Worm (Caenorhabditis elegans) whole organism, mixed stage, embryonic: ENCODE results near the gene Y69E1A.5.
A peak's percentile ranks its signal among the peaks of the same experiment; 100 is the strongest.

Experiments
- M03D4.4 ChIP-seq: sonication (generic microtip); optimal IDR thresholded peaks from 2 replicates; lab custom pipeline; 2017; ENCODE audit warnings: mild to moderate bottlenecking, missing genetic modification characterization, missing compliant biosample characterization
- bed-3 ChIP-seq: fragments of 200-800 bp; sonication (Bioruptor generic); optimal IDR thresholded peaks from 3 replicates; lab custom pipeline; 2018; ENCODE audit warnings: mild to moderate bottlenecking, missing genetic modification characterization, moderate library complexity, missing compliant biosample characterization
- blmp-1 ChIP-seq: fragments of 150-350 bp; optimal IDR thresholded peaks from 2 replicates; lab custom pipeline; 2014; ENCODE audit warnings: missing biosample characterization, missing genetic modification characterization
- ceh-39 ChIP-seq: fragments of 150-350 bp; optimal IDR thresholded peaks from 2 replicates; lab custom pipeline; 2014; ENCODE audit warnings: missing biosample characterization, missing genetic modification characterization
- ceh-43 ChIP-seq: fragments of 200-800 bp; sonication (Bioruptor generic); optimal IDR thresholded peaks from 2 replicates; lab custom pipeline; 2018; ENCODE audit warnings: mild to moderate bottlenecking, missing genetic modification characterization, moderate library complexity, missing compliant biosample characterization
- ceh-83 ChIP-seq: fragments of 200-800 bp; sonication (Bioruptor generic); optimal IDR thresholded peaks from 2 replicates; lab custom pipeline; 2018; ENCODE audit warnings: mild to moderate bottlenecking, missing genetic modification characterization, missing compliant biosample characterization
- ces-1 ChIP-seq: fragments of 150-350 bp; optimal IDR thresholded peaks from 2 replicates; lab custom pipeline; 2014; ENCODE audit warnings: missing biosample characterization, missing genetic modification reagents, missing genetic modification characterization
- cnd-1 ChIP-seq: fragments of 200-800 bp; sonication (Bioruptor generic); optimal IDR thresholded peaks from 2 replicates; lab custom pipeline; 2018; ENCODE audit warnings: mild to moderate bottlenecking, missing genetic modification characterization, missing compliant biosample characterization
- drap-1 ChIP-seq: fragments of 200-800 bp; sonication (Bioruptor generic); optimal IDR thresholded peaks from 3 replicates; lab custom pipeline; 2018; ENCODE audit warnings: mild to moderate bottlenecking, missing genetic modification characterization, missing compliant biosample characterization
- elt-1 ChIP-seq: sonication (generic microtip); optimal IDR thresholded peaks from 2 replicates; lab custom pipeline; 2017; ENCODE audit warnings: missing genetic modification characterization, mild to moderate bottlenecking, missing compliant biosample characterization, antibody characterized with exemption, moderate library complexity, borderline replicate concordance; ENCODE audit not compliant: insufficient read depth
- elt-3 ChIP-seq: fragments of 150-350 bp; optimal IDR thresholded peaks from 2 replicates; lab custom pipeline; 2014; ENCODE audit warnings: missing biosample characterization, missing genetic modification characterization
- flh-1 ChIP-seq: fragments of 200-800 bp; sonication (Bioruptor generic); optimal IDR thresholded peaks from 2 replicates; lab custom pipeline; 2018; ENCODE audit warnings: mild to moderate bottlenecking, missing genetic modification characterization, moderate library complexity, missing compliant biosample characterization
- ham-2 ChIP-seq: fragments of 200-800 bp; sonication (Bioruptor generic); optimal IDR thresholded peaks from 2 replicates; lab custom pipeline; 2018; ENCODE audit warnings: mild to moderate bottlenecking, missing genetic modification characterization, missing compliant biosample characterization
- hlh-1 ChIP-seq: fragments of 150-350 bp; optimal IDR thresholded peaks from 2 replicates; lab custom pipeline; 2014; ENCODE audit warnings: missing biosample characterization, missing genetic modification reagents, missing genetic modification characterization
- lin-13 ChIP-seq: fragments of 150-350 bp; optimal IDR thresholded peaks from 2 replicates; lab custom pipeline; 2014; ENCODE audit warnings: missing biosample characterization, missing genetic modification characterization
- lin-32 ChIP-seq: fragments of 200-800 bp; sonication (Bioruptor generic); optimal IDR thresholded peaks from 2 replicates; lab custom pipeline; 2018; ENCODE audit warnings: mild to moderate bottlenecking, missing genetic modification characterization, missing compliant biosample characterization
- lsy-2 ChIP-seq: fragments of 150-350 bp; optimal IDR thresholded peaks from 2 replicates; lab custom pipeline; 2014; ENCODE audit warnings: missing biosample characterization, missing genetic modification characterization
- mab-5 ChIP-seq: fragments of 150-350 bp; optimal IDR thresholded peaks from 2 replicates; lab custom pipeline; 2014; ENCODE audit warnings: missing biosample characterization, missing genetic modification characterization
- mep-1 ChIP-seq: fragments of 150-350 bp; optimal IDR thresholded peaks from 2 replicates; lab custom pipeline; 2017; ENCODE audit warnings: missing biosample characterization, missing genetic modification reagents, missing genetic modification characterization, inconsistent platforms
- mls-2 ChIP-seq: sonication (generic microtip); optimal IDR thresholded peaks from 2 replicates; lab custom pipeline; 2016; ENCODE audit warnings: mild to moderate bottlenecking, missing genetic modification characterization, moderate library complexity, missing compliant biosample characterization
- nhr-12 ChIP-seq: fragments of 150-350 bp; optimal IDR thresholded peaks from 2 replicates; lab custom pipeline; 2014; ENCODE audit warnings: missing biosample characterization, missing genetic modification characterization
- nhr-2 ChIP-seq: fragments of 150-350 bp; optimal IDR thresholded peaks from 2 replicates; lab custom pipeline; 2014; ENCODE audit warnings: missing biosample characterization, missing genetic modification characterization
- nhr-237 ChIP-seq: fragments of 150-350 bp; optimal IDR thresholded peaks from 2 replicates; lab custom pipeline; 2014; ENCODE audit warnings: missing biosample characterization, missing genetic modification characterization
- nhr-76 ChIP-seq: sonication (generic microtip); optimal IDR thresholded peaks from 2 replicates; lab custom pipeline; 2017; ENCODE audit warnings: missing biosample characterization, missing genetic modification characterization
- pha-4 ChIP-seq: fragments of 150-350 bp; optimal IDR thresholded peaks from 2 replicates; lab custom pipeline; 2018; ENCODE audit warnings: missing biosample characterization, missing genetic modification reagents, missing genetic modification characterization
- sem-2 ChIP-seq: fragments of 200-800 bp; sonication (Bioruptor generic); optimal IDR thresholded peaks from 2 replicates; lab custom pipeline; 2018; ENCODE audit warnings: mild to moderate bottlenecking, missing genetic modification characterization, missing compliant biosample characterization
- snpc-4 ChIP-seq: fragments of 150-350 bp; optimal IDR thresholded peaks from 2 replicates; lab custom pipeline; 2014; ENCODE audit warnings: missing biosample characterization, missing genetic modification characterization
- sptf-1 ChIP-seq: sonication (generic microtip); optimal IDR thresholded peaks from 2 replicates; lab custom pipeline; 2017; ENCODE audit warnings: mild to moderate bottlenecking, missing genetic modification characterization, moderate library complexity, missing compliant biosample characterization
- unc-120 ChIP-seq: sonication (generic microtip); optimal IDR thresholded peaks from 2 replicates; lab custom pipeline; 2017; ENCODE audit warnings: missing genetic modification characterization, missing compliant biosample characterization; ENCODE audit not compliant: poor library complexity, severe bottlenecking
- unc-39 ChIP-seq: fragments of 150-350 bp; optimal IDR thresholded peaks from 2 replicates; lab custom pipeline; 2014; ENCODE audit warnings: missing biosample characterization, missing genetic modification characterization
- unc-62 ChIP-seq: fragments of 150-350 bp; optimal IDR thresholded peaks from 2 replicates; lab custom pipeline; 2014; ENCODE audit warnings: missing biosample characterization, missing genetic modification reagents, missing genetic modification characterization
- zip-8 ChIP-seq: fragments of 150-350 bp; optimal IDR thresholded peaks from 2 replicates; lab custom pipeline; 2014; ENCODE audit warnings: missing biosample characterization, missing genetic modification characterization
- ztf-11 ChIP-seq: fragments of 150-350 bp; optimal IDR thresholded peaks from 2 replicates; lab custom pipeline; 2014; ENCODE audit warnings: missing biosample characterization, missing genetic modification characterization

The Y69E1A.5 gene

ce11 chrIV:10957583-10958229 lies at the start of gene Y69E1A.5:
Y69E1A.5 (minus strand) TSS chrIV:10957655.
- no peak for TF ChIP-seq M03D4.4
- TF ChIP-seq mab-5: peak; percentile 31
- TF ChIP-seq elt-1: no peak
- no peak for TF ChIP-seq snpc-4 (tag; lab: Kevin White, UChicago)
- TF ChIP-seq nhr-76 (tag; lab: Kevin White, UChicago): no peak
- TF ChIP-seq pha-4: no peak
- TF ChIP-seq unc-62 (GFP tag; lab: Kevin White, UChicago): peak; percentile 40
- no peak for TF ChIP-seq ceh-83
- TF ChIP-seq bed-3 (GFP tag; lab: Kevin White, UChicago): no peak
- no peak for TF ChIP-seq ces-1 (GFP tag; lab: Kevin White, UChicago)
- no peak for TF ChIP-seq ceh-43
- no peak for TF ChIP-seq cnd-1 (tag; lab: Kevin White, UChicago)
- no peak for TF ChIP-seq lsy-2 (tag; lab: Kevin White, UChicago)
- TF ChIP-seq nhr-12 (tag; lab: Kevin White, UChicago): no peak
- TF ChIP-seq elt-3 (tag; lab: Kevin White, UChicago): no peak
- no peak for TF ChIP-seq sptf-1 (tag; lab: Kevin White, UChicago)
- TF ChIP-seq mls-2 (tag; lab: Kevin White, UChicago): no peak
- no peak for TF ChIP-seq lin-32
- TF ChIP-seq hlh-1 (tag; lab: Kevin White, UChicago): peak; percentile 82
- TF ChIP-seq blmp-1 (tag; lab: Kevin White, UChicago): no peak
- TF ChIP-seq unc-39 (tag; lab: Kevin White, UChicago): no peak
- no peak for TF ChIP-seq sem-2 (GFP tag; lab: Kevin White, UChicago)
- TF ChIP-seq mep-1 (tag; lab: Kevin White, UChicago): no peak
- TF ChIP-seq, all 35 proteins: peak for 3

DNA sequence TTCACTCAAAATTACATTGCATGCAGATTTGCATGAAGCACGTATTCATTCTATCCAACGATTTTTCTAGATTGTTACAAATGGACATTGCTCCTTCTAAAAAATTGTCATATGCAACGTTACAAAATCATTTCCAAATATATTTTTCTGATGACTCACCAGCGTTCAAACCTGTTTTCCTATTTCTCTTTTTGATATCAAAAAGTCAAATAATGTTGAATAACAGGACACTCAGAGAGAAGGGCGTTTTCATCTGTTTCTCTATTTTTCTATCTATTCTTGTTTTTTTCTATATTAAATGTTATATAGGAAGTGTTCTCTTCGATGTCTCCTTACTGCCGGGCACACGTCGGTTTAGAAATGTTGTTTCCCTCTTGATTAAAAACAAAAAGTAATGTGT lies 49.4 kb upstream of the Y69E1A.5 start:
- TF ChIP-seq unc-62 (GFP tag; lab: Kevin White, UChicago) (no peak), elt-3 (tag; lab: Kevin White, UChicago) (no peak), drap-1 (GFP tag; lab: Kevin White, UChicago) (no peak), blmp-1 (tag; lab: Kevin White, UChicago) (no peak), elt-1 (no peak), lin-32 (no peak), flh-1 (GFP tag; lab: Kevin White, UChicago) (no peak), unc-120 (no peak), mls-2 (tag; lab: Kevin White, UChicago) (no peak), sem-2 (GFP tag; lab: Kevin White, UChicago) (no peak), ztf-11 (no peak)

- no peak for TF ChIP-seq ceh-39 (tag; lab: Kevin White, UChicago)
Observed at ce11 chrIV:11006383-11006782, 48.9 kb upstream of the Y69E1A.5 start.

DNA sequence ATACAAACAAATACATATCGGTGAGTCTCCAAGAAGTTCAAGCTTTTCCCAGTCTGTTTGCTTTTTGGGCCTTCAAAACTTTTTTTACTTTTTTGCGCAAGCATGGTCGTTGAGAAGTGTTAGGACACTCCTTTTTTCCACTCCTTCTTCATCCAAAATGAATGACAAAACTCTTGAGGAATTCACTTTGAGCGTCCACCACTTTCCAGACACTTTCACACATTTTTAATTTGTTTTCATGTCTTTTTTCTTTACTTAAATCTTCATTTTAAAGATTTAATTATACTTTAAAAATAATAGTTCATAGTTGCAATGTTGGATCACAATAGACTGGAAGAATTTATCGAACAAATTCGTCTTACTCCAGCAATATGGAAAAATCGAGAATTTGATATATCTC lies 46.8 kb upstream of the Y69E1A.5 start, which contains the start of gene F13H10.1:
F13H10.1 (plus strand) TSS at position 301 of the 400 bp plus-strand sequence.
- TF ChIP-seq unc-39 (tag; lab: Kevin White, UChicago) (no peak), ces-1 (GFP tag; lab: Kevin White, UChicago) (no peak), nhr-2 (tag; lab: Kevin White, UChicago) (no peak), unc-120 (no peak), hlh-1 (tag; lab: Kevin White, UChicago) (no peak)

- no peak for TF ChIP-seq flh-1 (GFP tag; lab: Kevin White, UChicago)
- no peak for TF ChIP-seq ham-2 (GFP tag; lab: Kevin White, UChicago)
- no peak for TF ChIP-seq cnd-1 (tag; lab: Kevin White, UChicago)
Observed at ce11 chrIV:11001614-11002013, 44.2 kb upstream of the Y69E1A.5 start, which contains the start of gene F13H10.9. F13H10.9 (plus strand) TSS chrIV:11001914.

DNA sequence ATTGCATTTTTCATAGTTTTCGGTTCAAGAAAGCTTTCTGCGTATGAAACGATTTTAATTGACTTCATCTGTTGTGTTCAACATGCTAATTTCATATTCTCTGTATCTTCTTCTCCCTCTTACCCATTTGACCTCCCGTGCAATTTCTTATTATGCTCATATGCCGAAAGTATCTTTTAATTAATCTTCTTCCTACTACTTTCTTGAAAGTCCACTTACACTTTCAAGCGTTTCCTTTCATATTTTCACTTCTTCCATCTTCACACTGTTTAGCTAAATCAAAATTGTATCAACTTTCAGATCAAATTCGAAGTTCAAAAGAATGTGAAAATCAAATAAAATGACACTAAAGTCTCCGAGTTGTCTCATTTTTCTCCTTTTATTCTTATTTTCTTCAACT lies 33.2 kb upstream of the Y69E1A.5 start, which contains the start of gene F13H10.5:
F13H10.5 (plus strand) TSS at position 301 of the 400 bp plus-strand sequence.
- no peak for TF ChIP-seq elt-1
- no peak for TF ChIP-seq nhr-237 (tag; lab: Kevin White, UChicago)
- TF ChIP-seq ces-1 (GFP tag; lab: Kevin White, UChicago): no peak
- no peak for TF ChIP-seq flh-1 (GFP tag; lab: Kevin White, UChicago)
- no peak for TF ChIP-seq unc-120
- no peak for TF ChIP-seq unc-62 (GFP tag; lab: Kevin White, UChicago)
- no peak for TF ChIP-seq unc-39 (tag; lab: Kevin White, UChicago)
- no peak for TF ChIP-seq snpc-4 (tag; lab: Kevin White, UChicago)
- no peak for TF ChIP-seq zip-8
- no peak for TF ChIP-seq ceh-83
- TF ChIP-seq ceh-39 (tag; lab: Kevin White, UChicago): no peak
- no peak for TF ChIP-seq mab-5
- no peak for TF ChIP-seq mls-2 (tag; lab: Kevin White, UChicago)
- no peak for TF ChIP-seq lin-13 (tag; lab: Kevin White, UChicago)
